Worm (Caenorhabditis elegans): Measurements from ENCODE around the gene F25H8.2.

F25H8.2 gene

ce11 chrIV:9948035-9948434, 16.0 kb downstream of the F25H8.2 start:
- TF ChIP-seq ztf-23 (GFP tag; IDR thresholded peaks at IDR 0.05), result no peak
- no peak for TF ChIP-seq flt-1 (GFP tag; IDR thresholded peaks at IDR 0.05)
- no peak for TF ChIP-seq ref-1 (GFP tag; conservative IDR thresholded peaks at IDR 0.05)
- TF ChIP-seq ztf-29 (GFP tag; IDR thresholded peaks at IDR 0.05), result no peak
- TF ChIP-seq med-1 (GFP tag; optimal IDR thresholded peaks at IDR 0.05; ENCODE audit: insufficient read depth), result no peak
- TF ChIP-seq klf-2 (GFP tag; conservative IDR thresholded peaks at IDR 0.05), result no peak
- no peak for TF ChIP-seq cog-1 (tag; optimal IDR thresholded peaks at IDR 0.05)
- no peak for TF ChIP-seq tab-1 (GFP tag; IDR thresholded peaks at IDR 0.05)
- TF ChIP-seq T22C8.4 (GFP tag; IDR thresholded peaks at IDR 0.05), result no peak

DNA sequence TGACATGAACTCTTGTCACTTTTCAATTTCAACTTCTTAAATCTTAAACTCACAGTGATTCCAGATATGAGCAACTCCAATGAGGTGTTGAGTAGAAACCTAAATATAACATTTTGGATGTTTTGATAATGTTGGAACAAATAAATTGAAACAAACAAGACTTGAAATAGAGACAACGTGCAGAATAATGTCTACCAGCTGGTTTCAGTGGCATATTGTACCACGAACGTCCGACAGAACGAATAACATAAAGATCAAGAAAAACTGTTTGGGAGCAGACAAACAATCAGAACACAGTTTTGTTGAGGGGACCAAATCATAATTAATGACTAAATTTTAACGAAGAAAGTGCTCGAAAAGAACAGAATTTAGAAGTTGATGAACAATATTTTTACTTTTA, 21.3 kb downstream of the F25H8.2 start, which contains the start of gene gon-1:
Gene gon-1, minus strand, starts transcription at position 101 of the 400 bp plus-strand sequence.
- TF ChIP-seq T22C8.4 (GFP tag; IDR thresholded peaks at IDR 0.05) (no peak), tab-1 (GFP tag; IDR thresholded peaks at IDR 0.05) (no peak), ztf-29 (GFP tag; IDR thresholded peaks at IDR 0.05) (no peak), klf-2 (GFP tag; conservative IDR thresholded peaks at IDR 0.05) (no peak), ref-1 (GFP tag; conservative IDR thresholded peaks at IDR 0.05) (no peak), ztf-23 (GFP tag; IDR thresholded peaks at IDR 0.05) (no peak), cog-1 (tag; optimal IDR thresholded peaks at IDR 0.05) (no peak), med-1 (GFP tag; optimal IDR thresholded peaks at IDR 0.05; ENCODE audit: insufficient read depth) (no peak), flt-1 (GFP tag; IDR thresholded peaks at IDR 0.05) (no peak)

ce11 chrIV:9963945-9964344, 31.9 kb downstream of the F25H8.2 start, which contains the start of gene T13H10.2:
TSS of gene T13H10.2 (plus strand) at chrIV:9964245.
- TF ChIP-seq cog-1 (tag; optimal IDR thresholded peaks at IDR 0.05) (no peak), tab-1 (GFP tag; IDR thresholded peaks at IDR 0.05) (no peak), med-1 (GFP tag; optimal IDR thresholded peaks at IDR 0.05; ENCODE audit: insufficient read depth) (no peak), klf-2 (GFP tag; conservative IDR thresholded peaks at IDR 0.05) (no peak), ref-1 (GFP tag; conservative IDR thresholded peaks at IDR 0.05) (no peak), ztf-29 (GFP tag; IDR thresholded peaks at IDR 0.05) (no peak), ztf-23 (GFP tag; IDR thresholded peaks at IDR 0.05) (no peak), flt-1 (GFP tag; IDR thresholded peaks at IDR 0.05) (no peak), T22C8.4 (GFP tag; IDR thresholded peaks at IDR 0.05) (no peak)

DNA sequence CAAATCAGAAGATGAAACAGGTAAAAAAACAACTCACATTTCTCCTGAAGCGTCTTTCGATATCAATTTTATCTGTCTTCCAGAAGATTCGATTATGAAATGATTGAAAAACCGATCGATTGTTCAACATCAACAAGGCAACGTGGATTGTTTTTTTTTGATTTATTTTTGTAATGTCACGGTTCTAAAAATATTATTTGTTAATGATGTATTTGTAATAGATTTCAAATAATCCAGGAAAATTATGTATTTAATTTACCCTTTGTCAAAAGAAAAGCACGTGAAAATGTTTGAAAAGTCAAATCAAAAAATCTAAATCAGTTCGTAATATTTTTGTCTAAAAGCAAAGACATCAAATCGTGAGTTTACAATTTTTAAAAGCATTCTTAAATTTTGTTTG, 37.0 kb downstream of the F25H8.2 start, which contains the start of the genes kin-5 and C47E12.11:
Gene kin-5, minus strand, starts transcription at position 101 of the 400 bp plus-strand sequence.
Gene C47E12.11, plus strand, starts transcription at position 320 of the 400 bp plus-strand sequence.
- TF ChIP-seq cog-1 (tag; optimal IDR thresholded peaks at IDR 0.05) (no peak), flt-1 (GFP tag; IDR thresholded peaks at IDR 0.05) (no peak), T22C8.4 (GFP tag; IDR thresholded peaks at IDR 0.05) (no peak), ref-1 (GFP tag; conservative IDR thresholded peaks at IDR 0.05) (no peak), ztf-23 (GFP tag; IDR thresholded peaks at IDR 0.05) (no peak), klf-2 (GFP tag; conservative IDR thresholded peaks at IDR 0.05) (no peak), tab-1 (GFP tag; IDR thresholded peaks at IDR 0.05) (no peak), ztf-29 (GFP tag; IDR thresholded peaks at IDR 0.05) (no peak), med-1 (GFP tag; optimal IDR thresholded peaks at IDR 0.05; ENCODE audit: insufficient read depth) (no peak)

ce11 chrIV:9972629-9973028, 40.6 kb downstream of the F25H8.2 start, which contains the start of the genes C47E12.12 and C47E12.10:
TSS of gene C47E12.12 (minus strand) at chrIV:9972729.
TSS of gene C47E12.10 (plus strand) at chrIV:9972800.
- TF ChIP-seq T22C8.4 (GFP tag; IDR thresholded peaks at IDR 0.05), result no peak
- no peak for TF ChIP-seq flt-1 (GFP tag; IDR thresholded peaks at IDR 0.05)
- TF ChIP-seq ztf-23 (GFP tag; IDR thresholded peaks at IDR 0.05), result no peak
- TF ChIP-seq klf-2 (GFP tag; conservative IDR thresholded peaks at IDR 0.05), result no peak
- TF ChIP-seq ref-1 (GFP tag; conservative IDR thresholded peaks at IDR 0.05), result no peak

- TF ChIP-seq med-1 (GFP tag; optimal IDR thresholded peaks at IDR 0.05; ENCODE audit: insufficient read depth) (no peak), ztf-29 (GFP tag; IDR thresholded peaks at IDR 0.05) (no peak), ref-1 (GFP tag; conservative IDR thresholded peaks at IDR 0.05) (no peak), ztf-23 (GFP tag; IDR thresholded peaks at IDR 0.05) (no peak), flt-1 (GFP tag; IDR thresholded peaks at IDR 0.05) (no peak)
These were observed 42.4 kb downstream of the F25H8.2 start, which contains the start of gene C47E12.9 for ce11 chrIV:9974392-9974791. TSS of gene C47E12.9 (plus strand) at chrIV:9974692.

DNA sequence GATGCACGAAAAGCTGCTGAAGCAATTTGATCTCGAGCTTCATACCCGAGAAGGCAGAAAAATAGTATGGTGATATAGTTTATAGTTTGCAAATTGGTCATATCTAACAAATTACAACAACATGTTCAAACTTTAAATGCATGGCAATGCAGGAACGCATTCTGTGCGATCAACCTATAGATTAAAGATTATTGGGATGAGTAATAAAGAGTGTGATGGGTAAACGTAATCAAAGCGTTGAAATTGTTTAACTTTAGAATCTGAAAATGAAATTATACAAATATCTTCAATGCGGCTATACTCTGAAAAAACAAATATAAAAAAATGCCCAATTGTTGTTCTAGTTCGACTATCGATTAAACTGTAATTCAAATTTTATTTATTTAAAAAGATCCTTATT, 44.2 kb downstream of the F25H8.2 start, which contains the start of gene C47E12.14:
Gene C47E12.14, minus strand, starts transcription at position 101 of the 400 bp plus-strand sequence.
- TF ChIP-seq flt-1 (GFP tag; IDR thresholded peaks at IDR 0.05) (no peak), ztf-29 (GFP tag; IDR thresholded peaks at IDR 0.05) (no peak), T22C8.4 (GFP tag; IDR thresholded peaks at IDR 0.05) (no peak), klf-2 (GFP tag; conservative IDR thresholded peaks at IDR 0.05) (no peak), cog-1 (tag; optimal IDR thresholded peaks at IDR 0.05) (no peak), tab-1 (GFP tag; IDR thresholded peaks at IDR 0.05) (no peak), med-1 (GFP tag; optimal IDR thresholded peaks at IDR 0.05; ENCODE audit: insufficient read depth) (no peak), ref-1 (GFP tag; conservative IDR thresholded peaks at IDR 0.05) (no peak), ztf-23 (GFP tag; IDR thresholded peaks at IDR 0.05) (no peak)

ce11 chrIV:9977602-9978172, 45.7 kb downstream of the F25H8.2 start, which contains the start of gene dhp-2:
TSS of gene dhp-2 (plus strand) at chrIV:9978122.
- TF ChIP-seq tab-1 (GFP tag; IDR thresholded peaks at IDR 0.05), result no peak
- no peak for TF ChIP-seq T22C8.4 (GFP tag; IDR thresholded peaks at IDR 0.05)

ce11 chrIV:9982226-9982794, 50.3 kb downstream of the F25H8.2 start, which contains the start of gene rrp-1:
TSS of gene rrp-1 (minus strand) at chrIV:9982276.
- TF ChIP-seq ztf-29 (GFP tag; IDR thresholded peaks at IDR 0.05), result no peak
- TF ChIP-seq klf-2 (GFP tag; conservative IDR thresholded peaks at IDR 0.05), result no peak
- TF ChIP-seq tab-1 (GFP tag; IDR thresholded peaks at IDR 0.05), result no peak
- TF ChIP-seq flt-1 (GFP tag; IDR thresholded peaks at IDR 0.05), result no peak
- TF ChIP-seq med-1 (GFP tag; optimal IDR thresholded peaks at IDR 0.05; ENCODE audit: insufficient read depth), result no peak
- no peak for TF ChIP-seq T22C8.4 (GFP tag; IDR thresholded peaks at IDR 0.05)
- TF ChIP-seq cog-1 (tag; optimal IDR thresholded peaks at IDR 0.05), result no peak
- no peak for TF ChIP-seq ztf-23 (GFP tag; IDR thresholded peaks at IDR 0.05)
- no peak for TF ChIP-seq ref-1 (GFP tag; conservative IDR thresholded peaks at IDR 0.05)
